Worm (Caenorhabditis elegans): ENCODE measurements around the gene ZK262.4.
"Not testable (repeated sequence)": the region's sequence is repeated elsewhere in the genome, so short reads cannot be mapped to it uniquely, and the experiment has no call there.

- not testable (repeated sequence) for TF ChIP-seq F26F4.8 (GFP tag; conservative IDR thresholded peaks at IDR 0.05); ceh-82 (tag; optimal IDR thresholded peaks at IDR 0.05); cey-2 (tag; optimal IDR thresholded peaks at IDR 0.05; ENCODE audit: borderline replicate concordance, insufficient read depth); unc-130 (GFP tag; optimal IDR thresholded peaks at IDR 0.05)
These were observed 19.6 kb downstream of the ZK262.4 start, which contains the start of gene srh-209 for ce11 chrV:18404767-18405166.

Data from whole organism, L4 larva.